Fruit fly (Drosophila melanogaster): Measurements from ENCODE around the gene CG12054.

The CG12054 gene

dm6 chr3R:31195695-31196113, 24.8 kb upstream of the CG12054 start, which contains the start of gene mesh:
Gene mesh, minus strand, starts transcription at chr3R:31195762.
- TF ChIP-seq Hnf4 (GFP tag; optimal IDR thresholded peaks at IDR 0.05) = no peak
- TF ChIP-seq CrebA (GFP tag; optimal IDR thresholded peaks at IDR 0.05; ENCODE audit: borderline replicate concordance) = peak; percentile 6
- no peak for TF ChIP-seq CG9705 (GFP tag; optimal IDR thresholded peaks at IDR 0.05)
- no peak for TF ChIP-seq GATAd (GFP tag; optimal IDR thresholded peaks at IDR 0.05)
- no peak for TF ChIP-seq Dfd (GFP tag; optimal IDR thresholded peaks at IDR 0.05)
- TF ChIP-seq tai (GFP tag; optimal IDR thresholded peaks at IDR 0.05) = no peak
- TF ChIP-seq foxo (GFP tag; optimal IDR thresholded peaks at IDR 0.05) = no peak
- no peak for TF ChIP-seq Hr83 (GFP tag; optimal IDR thresholded peaks at IDR 0.05; ENCODE audit: poor library complexity, severe bottlenecking)
- peak; percentile 45 for TF ChIP-seq h (GFP tag; optimal IDR thresholded peaks at IDR 0.05)
- TF ChIP-seq Myc (optimal IDR thresholded peaks at IDR 0.05) = no peak
- TF ChIP-seq Sp1 (GFP tag; optimal IDR thresholded peaks at IDR 0.05) = no peak
- peak; percentile 46 for TF ChIP-seq fru (GFP tag; optimal IDR thresholded peaks at IDR 0.05)
- no peak for TF ChIP-seq Rel (GFP tag; optimal IDR thresholded peaks at IDR 0.05)
- TF ChIP-seq Rel (tag; optimal IDR thresholded peaks at IDR 0.05) = peak; percentile 60
- no peak for TF ChIP-seq brk (GFP tag; optimal IDR thresholded peaks at IDR 0.05)
- no peak for TF ChIP-seq HLH106 (tag; optimal IDR thresholded peaks at IDR 0.05)
- TF ChIP-seq dsf (GFP tag; optimal IDR thresholded peaks at IDR 0.05; ENCODE audit: borderline replicate concordance) = no peak
- TF ChIP-seq dmrt93B (GFP tag; optimal IDR thresholded peaks at IDR 0.05) = no peak
- TF ChIP-seq Dif (GFP tag; optimal IDR thresholded peaks at IDR 0.05; ENCODE audit: partially characterized antibody) = peak; percentile 54
- TF ChIP-seq ey (GFP tag; optimal IDR thresholded peaks at IDR 0.05) = no peak
- peak; percentile 38 for TF ChIP-seq br (GFP tag; optimal IDR thresholded peaks at IDR 0.05)
- TF ChIP-seq N (GFP tag; optimal IDR thresholded peaks at IDR 0.05) = no peak
- TF ChIP-seq pan (optimal IDR thresholded peaks at IDR 0.05) = no peak
- TF ChIP-seq jim (GFP tag; optimal IDR thresholded peaks at IDR 0.05) = no peak
- TF ChIP-seq usp (GFP tag; optimal IDR thresholded peaks at IDR 0.05) = no peak
- TF ChIP-seq OdsH (GFP tag; optimal IDR thresholded peaks at IDR 0.05) = no peak
- peak; percentile 11 for TF ChIP-seq Jra (GFP tag; optimal IDR thresholded peaks at IDR 0.05)
- TF ChIP-seq rgr (GFP tag; optimal IDR thresholded peaks at IDR 0.05) = no peak
- no peak for TF ChIP-seq CG32264 (GFP tag; optimal IDR thresholded peaks at IDR 0.05)
- TF ChIP-seq Vsx2 (GFP tag; optimal IDR thresholded peaks at IDR 0.05; ENCODE audit: partially characterized antibody) = peak; percentile 61
- TF ChIP-seq woc (GFP tag; optimal IDR thresholded peaks at IDR 0.05) = no peak
- TF ChIP-seq psq (GFP tag; optimal IDR thresholded peaks at IDR 0.05) = peak; percentile 30
- no peak for TF ChIP-seq Mio (GFP tag; optimal IDR thresholded peaks at IDR 0.05)
- TF ChIP-seq dl (GFP tag; optimal IDR thresholded peaks at IDR 0.05; ENCODE audit: insufficient read depth in 1 of 2, partially characterized antibody in 2 of 2) = no peak

dm6 chr3R:31196731-31197130, 23.8 kb upstream of the CG12054 start, which contains the start of gene CG1544:
Gene CG1544, plus strand, starts transcription at chr3R:31196916.
- TF ChIP-seq sv (GFP tag; optimal IDR thresholded peaks at IDR 0.05) (no peak), Rel (GFP tag; optimal IDR thresholded peaks at IDR 0.05) (no peak), Rel (tag; optimal IDR thresholded peaks at IDR 0.05) (peak; percentile 77), tai (GFP tag; optimal IDR thresholded peaks at IDR 0.05) (no peak), Hr83 (GFP tag; optimal IDR thresholded peaks at IDR 0.05; ENCODE audit: poor library complexity, severe bottlenecking) (peak; percentile 14), jim (GFP tag; optimal IDR thresholded peaks at IDR 0.05) (no peak), Myc (optimal IDR thresholded peaks at IDR 0.05) (peak; percentile 45)

dm6 chr3R:31197142-31197994, 23.1 kb upstream of the CG12054 start:
- TF ChIP-seq GATAd (GFP tag; optimal IDR thresholded peaks at IDR 0.05) (no peak), Hr83 (GFP tag; optimal IDR thresholded peaks at IDR 0.05; ENCODE audit: poor library complexity, severe bottlenecking) (no peak), OdsH (GFP tag; optimal IDR thresholded peaks at IDR 0.05) (peak; percentile 28), rgr (GFP tag; optimal IDR thresholded peaks at IDR 0.05) (peak; percentile 26), Dfd (GFP tag; optimal IDR thresholded peaks at IDR 0.05) (no peak), HLH106 (tag; optimal IDR thresholded peaks at IDR 0.05) (peak; percentile 39), h (GFP tag; optimal IDR thresholded peaks at IDR 0.05) (peak; percentile 56), woc (GFP tag; optimal IDR thresholded peaks at IDR 0.05) (peak; percentile 27), br (GFP tag; optimal IDR thresholded peaks at IDR 0.05) (no peak), fru (GFP tag; optimal IDR thresholded peaks at IDR 0.05) (peak; percentile 17), foxo (GFP tag; optimal IDR thresholded peaks at IDR 0.05) (peak in 1 of 2 experiments; percentile 41)

Data from whole organism, wandering third instar larva.